Fruit fly (Drosophila melanogaster) Kc167 (cell line): Measurements from ENCODE around the gene PolA1.

Experiments used
- Sin3A ChIP-seq: fragments of >200 bp; optimal IDR thresholded peaks from 2 replicates; lab custom pipeline; 2018; ENCODE audit warnings: missing external identifiers
- h ChIP-seq: fragments of >200 bp; optimal IDR thresholded peaks from 3 replicates; lab custom pipeline; 2018; ENCODE audit warnings: missing external identifiers
- insv ChIP-seq: fragments of >200 bp; optimal IDR thresholded peaks from 3 replicates; lab custom pipeline; 2018; ENCODE audit warnings: missing external identifiers
- psq ChIP-seq: fragments of >200 bp; optimal IDR thresholded peaks from 2 replicates; lab custom pipeline; 2017; ENCODE audit warnings: missing external identifiers
- ttk ChIP-seq: sonication (Bioruptor generic); optimal IDR thresholded peaks from 2 replicates; lab custom pipeline; 2017; ENCODE audit warnings: missing external identifiers

DNA sequence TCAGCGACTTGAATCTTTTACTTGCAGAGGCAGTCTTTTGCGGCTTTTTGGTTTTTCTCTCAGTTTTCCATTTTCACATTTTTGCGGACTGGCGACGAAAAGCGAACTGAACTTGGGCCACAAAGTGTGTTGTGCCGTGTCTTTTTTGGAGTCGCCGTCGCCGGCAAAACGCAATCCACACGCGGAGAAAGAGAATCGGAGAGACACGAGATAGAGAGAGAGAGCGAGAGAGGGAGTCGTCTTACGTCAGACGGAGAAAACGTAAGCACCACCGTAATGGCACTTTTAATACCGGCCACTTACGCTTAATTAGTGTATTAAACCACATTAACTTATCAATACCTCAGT is 39.0 kb downstream of the PolA1 start:
- TF ChIP-seq psq (lab: Kevin White, UChicago) (no peak), Sin3A (lab: Kevin White, UChicago) (no peak), ttk (lab: Kevin White, UChicago) (no peak), h (no peak), insv (lab: Kevin White, UChicago) (no peak)
